Fruit fly (Drosophila melanogaster) whole organism, adult: ENCODE data around the gene mRpL45.

Experiments
- CG11617 ChIP-seq: fragments of 200-800 bp; sonication (Bioruptor generic); optimal IDR thresholded peaks from 2 replicates; lab custom pipeline; 2017; ENCODE audit warnings: mild to moderate bottlenecking, missing biosample characterization, missing genetic modification reagents, missing genetic modification characterization
- CG1620 ChIP-seq: fragments of 200-800 bp; sonication (Bioruptor generic); optimal IDR thresholded peaks from 2 replicates; lab custom pipeline; 2016; ENCODE audit warnings: missing biosample characterization, missing genetic modification characterization
- Clk ChIP-seq: fragments of 200-800 bp; sonication (Bioruptor generic); optimal IDR thresholded peaks from 2 replicates; lab custom pipeline; 2017; ENCODE audit warnings: missing biosample characterization, missing genetic modification characterization
- Crg-1 ChIP-seq: fragments of 200-800 bp; sonication (Bioruptor generic); optimal IDR thresholded peaks from 2 replicates; lab custom pipeline; 2016; ENCODE audit warnings: missing biosample characterization, missing genetic modification characterization
- Hr96 ChIP-seq: fragments of 200-800 bp; sonication (Bioruptor generic); optimal IDR thresholded peaks from 2 replicates; lab custom pipeline; 2016; ENCODE audit warnings: missing biosample characterization, missing genetic modification characterization
- Mnt ChIP-seq: fragments of 200-800 bp; sonication (Bioruptor generic); optimal IDR thresholded peaks from 2 replicates; lab custom pipeline; 2016; ENCODE audit warnings: missing biosample characterization, mild to moderate bottlenecking, missing genetic modification characterization
- cic ChIP-seq: fragments of 200-800 bp; sonication (Bioruptor generic); optimal IDR thresholded peaks from 2 replicates; lab custom pipeline; 2017; ENCODE audit warnings: missing biosample characterization, mild to moderate bottlenecking, missing genetic modification characterization, moderate library complexity
- cnc ChIP-seq, 2 experiments: fragments of >200 bp; optimal IDR thresholded peaks; 2 replicates each; lab custom pipeline; 2017
- kay ChIP-seq: fragments of 200-800 bp; sonication (Bioruptor generic); peaks from one replicate; lab custom pipeline; 2016; ENCODE audit warnings: missing biosample characterization, missing genetic modification characterization, borderline replicate concordance
- pad ChIP-seq: fragments of 200-800 bp; sonication (Bioruptor generic); optimal IDR thresholded peaks from 3 replicates; lab custom pipeline; 2017; ENCODE audit warnings: missing biosample characterization, missing genetic modification characterization, mild to moderate bottlenecking, moderate library complexity, missing genetic modification reagents

- TF ChIP-seq CG11617 (GFP tag; lab: Kevin White, UChicago) (no peak), cic (GFP tag; lab: Kevin White, UChicago) (no peak), Clk (GFP tag; lab: Kevin White, UChicago) (no peak), Mnt (GFP tag; lab: Kevin White, UChicago) (no peak), Hr96 (GFP tag; lab: Kevin White, UChicago) (no peak), kay (GFP tag; lab: Kevin White, UChicago) (no peak), cnc (optimal IDR thresholded peaks at IDR 0.05; lab: Kevin White, UChicago) (no peak), Crg-1 (GFP tag; lab: Kevin White, UChicago) (no peak), CG1620 (no peak), pad (GFP tag; lab: Kevin White, UChicago) (no peak)
These were observed 49.6 kb downstream of the mRpL45 start for dm6 chr3R:22667959-22668316.
